Fruit fly (Drosophila melanogaster) whole organism, embryonic: ENCODE results near the gene CG43165.

Experiments
- Abd-B ChIP-seq: fragments of 200-800 bp; sonication (Bioruptor generic); optimal IDR thresholded peaks from 2 replicates; lab custom pipeline; 2018; ENCODE audit warnings: missing biosample characterization, mild to moderate bottlenecking, missing genetic modification characterization, moderate library complexity
- Antp ChIP-seq: fragments of 200-800 bp; sonication (Bioruptor generic); optimal IDR thresholded peaks from 3 replicates; lab custom pipeline; 2016; ENCODE audit warnings: missing biosample characterization, missing genetic modification characterization
- BEAF-32 ChIP-seq: fragments of 200-800 bp; sonication (Bioruptor generic); optimal IDR thresholded peaks from 3 replicates; lab custom pipeline; 2017; ENCODE audit warnings: missing biosample characterization, missing genetic modification characterization, mild to moderate bottlenecking, moderate library complexity, missing genetic modification reagents
- CG10274 ChIP-seq: fragments of 200-800 bp; sonication (Bioruptor generic); optimal IDR thresholded peaks from 3 replicates; lab custom pipeline; 2017; ENCODE audit warnings: missing biosample characterization, mild to moderate bottlenecking, missing genetic modification characterization
- CG10959 ChIP-seq: fragments of 200-800 bp; sonication (Bioruptor generic); IDR thresholded peaks from 2 replicates; pipeline ENCODE4 v1.3.6; 2022; ENCODE audit warnings: missing biosample characterization, missing genetic modification characterization
- CG11247 ChIP-seq: fragments of 200-800 bp; sonication (Bioruptor generic); IDR thresholded peaks from 2 replicates; pipeline ENCODE4 v1.3.6; 2022; ENCODE audit warnings: missing biosample characterization, missing genetic modification characterization
- CG13624 ChIP-seq: fragments of 200-800 bp; sonication (Bioruptor generic); optimal IDR thresholded peaks from 2 replicates; lab custom pipeline; 2016; ENCODE audit warnings: missing biosample characterization, missing genetic modification characterization
- CG14441 ChIP-seq: fragments of 200-800 bp; sonication (Bioruptor generic); IDR thresholded peaks from 2 replicates; pipeline ENCODE4 v1.3.6; 2022; ENCODE audit warnings: missing biosample characterization, missing genetic modification characterization
- CG17802 ChIP-seq: fragments of 200-800 bp; sonication (Bioruptor generic); optimal IDR thresholded peaks from 2 replicates; lab custom pipeline; 2018; ENCODE audit warnings: missing biosample characterization, mild to moderate bottlenecking, missing genetic modification characterization, moderate library complexity
- CG18619 ChIP-seq: fragments of 200-800 bp; sonication (Bioruptor generic); optimal IDR thresholded peaks from 3 replicates; lab custom pipeline; 2017; ENCODE audit warnings: missing biosample characterization, mild to moderate bottlenecking, missing genetic modification characterization
- CG31365 ChIP-seq: fragments of 200-800 bp; sonication (Bioruptor generic); optimal IDR thresholded peaks from 2 replicates; lab custom pipeline; 2018; ENCODE audit warnings: missing biosample characterization, mild to moderate bottlenecking, missing genetic modification characterization
- CG34224 ChIP-seq: fragments of 200-800 bp; sonication (Bioruptor generic); IDR thresholded peaks from 3 replicates; pipeline ENCODE4 v1.3.6; 2022; ENCODE audit warnings: missing biosample characterization, missing genetic modification characterization; ENCODE audit not compliant: partially characterized antibody
- CG4617 ChIP-seq: fragments of 200-800 bp; sonication (Bioruptor generic); optimal IDR thresholded peaks from 3 replicates; lab custom pipeline; 2016; ENCODE audit warnings: missing biosample characterization, missing genetic modification characterization, borderline replicate concordance
- CG6175 ChIP-seq: fragments of 200-800 bp; sonication (Bioruptor generic); IDR thresholded peaks from 3 replicates; pipeline ENCODE4 v1.3.6; 2022; ENCODE audit warnings: missing biosample characterization, missing genetic modification characterization
- CG6654 ChIP-seq: fragments of 200-800 bp; sonication (Bioruptor generic); optimal IDR thresholded peaks from 2 replicates; lab custom pipeline; 2017; ENCODE audit warnings: missing biosample characterization, mild to moderate bottlenecking, missing genetic modification characterization
- CG7928 ChIP-seq: fragments of 200-800 bp; sonication (Bioruptor generic); optimal IDR thresholded peaks from 2 replicates; lab custom pipeline; 2017; ENCODE audit warnings: missing biosample characterization, mild to moderate bottlenecking, missing genetic modification characterization
- CG8281 ChIP-seq: fragments of 200-800 bp; sonication (Bioruptor generic); optimal IDR thresholded peaks from 2 replicates; lab custom pipeline; 2018; ENCODE audit warnings: missing biosample characterization, mild to moderate bottlenecking, missing genetic modification characterization, moderate library complexity
- CG8359 ChIP-seq: fragments of 200-800 bp; sonication (Bioruptor generic); optimal IDR thresholded peaks from 2 replicates; lab custom pipeline; 2017; ENCODE audit warnings: missing biosample characterization, mild to moderate bottlenecking, missing genetic modification characterization, borderline replicate concordance
- CG8478 ChIP-seq: fragments of >200 bp; optimal IDR thresholded peaks from 2 replicates; lab custom pipeline; 2018
- CG9609 ChIP-seq: fragments of 200-800 bp; sonication (Bioruptor generic); optimal IDR thresholded peaks from 3 replicates; lab custom pipeline; 2016; ENCODE audit warnings: missing biosample characterization, missing genetic modification characterization
- CG9817 ChIP-seq: fragments of 200-800 bp; sonication (Bioruptor generic); optimal IDR thresholded peaks from 2 replicates; lab custom pipeline; 2018; ENCODE audit warnings: missing biosample characterization, mild to moderate bottlenecking, missing genetic modification characterization, moderate library complexity
- D19B ChIP-seq: fragments of 200-800 bp; sonication (Bioruptor generic); optimal IDR thresholded peaks from 2 replicates; lab custom pipeline; 2017; ENCODE audit warnings: missing biosample characterization, mild to moderate bottlenecking, missing genetic modification characterization
- Dp ChIP-seq: fragments of 200-800 bp; sonication (Bioruptor generic); optimal IDR thresholded peaks from 2 replicates; lab custom pipeline; 2018; ENCODE audit warnings: missing biosample characterization, mild to moderate bottlenecking, missing genetic modification characterization, moderate library complexity
- HLH54F ChIP-seq: fragments of 200-800 bp; sonication (Bioruptor generic); optimal IDR thresholded peaks from 3 replicates; lab custom pipeline; 2016; ENCODE audit warnings: missing biosample characterization, missing genetic modification characterization
- Hr39 ChIP-seq: fragments of >200 bp; optimal IDR thresholded peaks from 2 replicates; lab custom pipeline; 2017
- Hsf ChIP-seq: fragments of 200-800 bp; sonication (Bioruptor generic); optimal IDR thresholded peaks from 3 replicates; lab custom pipeline; 2016; ENCODE audit warnings: missing biosample characterization, missing genetic modification characterization
- Lhr ChIP-seq: fragments of 200-800 bp; sonication (Bioruptor generic); optimal IDR thresholded peaks from 3 replicates; lab custom pipeline; 2017; ENCODE audit warnings: mild to moderate bottlenecking, missing biosample characterization, missing genetic modification reagents, missing genetic modification characterization
- Six4 ChIP-seq: fragments of 200-800 bp; sonication (Bioruptor generic); optimal IDR thresholded peaks from 2 replicates; lab custom pipeline; 2016; ENCODE audit warnings: missing biosample characterization, missing genetic modification characterization
- Xbp1 ChIP-seq: fragments of 200-800 bp; sonication (Bioruptor generic); optimal IDR thresholded peaks from 3 replicates; lab custom pipeline; 2016; ENCODE audit warnings: missing biosample characterization, mild to moderate bottlenecking, missing genetic modification characterization
- YL-1 ChIP-seq: fragments of 200-800 bp; sonication (Bioruptor generic); optimal IDR thresholded peaks from 3 replicates; lab custom pipeline; 2017; ENCODE audit warnings: missing biosample characterization, mild to moderate bottlenecking, missing genetic modification characterization
- al ChIP-seq: fragments of 200-800 bp; sonication (Bioruptor generic); IDR thresholded peaks from 2 replicates; pipeline ENCODE4 v1.3.6; 2022; ENCODE audit warnings: missing biosample characterization, missing genetic modification characterization
- ase ChIP-seq: fragments of 200-800 bp; sonication (Bioruptor generic); IDR thresholded peaks from 3 replicates; pipeline ENCODE4 v1.3.6; 2022; ENCODE audit warnings: missing biosample characterization, missing genetic modification characterization
- ato ChIP-seq: fragments of 200-800 bp; sonication (Bioruptor generic); IDR thresholded peaks from 2 replicates; pipeline ENCODE4 v1.3.6; 2022; ENCODE audit warnings: missing biosample characterization, missing genetic modification characterization; ENCODE audit not compliant: partially characterized antibody
- bcd ChIP-seq: fragments of 200-800 bp; sonication (Bioruptor generic); optimal IDR thresholded peaks from 2 replicates; lab custom pipeline; 2017; ENCODE audit warnings: missing biosample characterization, mild to moderate bottlenecking, missing genetic modification characterization
- corto ChIP-seq: fragments of 200-800 bp; sonication (Bioruptor generic); optimal IDR thresholded peaks from 2 replicates; lab custom pipeline; 2016; ENCODE audit warnings: missing biosample characterization, mild to moderate bottlenecking, missing genetic modification characterization, moderate library complexity
- croc ChIP-seq: fragments of 200-800 bp; sonication (Bioruptor generic); conservative IDR thresholded peaks from 3 replicates; pipeline ENCODE4 v1.3.6; 2022; ENCODE audit warnings: missing biosample characterization, missing genetic modification characterization
- dati ChIP-seq: fragments of 200-800 bp; sonication (Bioruptor generic); IDR thresholded peaks from 2 replicates; pipeline ENCODE4 v1.3.6; 2022; ENCODE audit warnings: missing biosample characterization, missing genetic modification characterization
- h ChIP-seq: fragments of >200 bp; optimal IDR thresholded peaks from 2 replicates; lab custom pipeline; 2017
- ham ChIP-seq: fragments of 200-800 bp; sonication (Bioruptor generic); IDR thresholded peaks from 2 replicates; pipeline ENCODE4 v1.3.6; 2022; ENCODE audit warnings: missing biosample characterization, missing genetic modification characterization
- hb ChIP-seq: fragments of 200-800 bp; sonication (Bioruptor generic); IDR thresholded peaks from 3 replicates; pipeline ENCODE4 v1.3.6; 2022; ENCODE audit warnings: missing biosample characterization, missing genetic modification characterization; ENCODE audit not compliant: partially characterized antibody
- kni ChIP-seq: fragments of 200-800 bp; sonication (Bioruptor generic); optimal IDR thresholded peaks from 3 replicates; lab custom pipeline; 2017; ENCODE audit warnings: mild to moderate bottlenecking, missing biosample characterization, missing genetic modification reagents, missing genetic modification characterization
- mam ChIP-seq: fragments of 200-800 bp; sonication (Bioruptor generic); optimal IDR thresholded peaks from 3 replicates; lab custom pipeline; 2016; ENCODE audit warnings: missing biosample characterization, missing genetic modification characterization
- nerfin-1 ChIP-seq: fragments of 200-800 bp; sonication (Bioruptor generic); optimal IDR thresholded peaks from 3 replicates; lab custom pipeline; 2019; ENCODE audit warnings: missing biosample characterization, mild to moderate bottlenecking, missing genetic modification characterization, moderate library complexity
- onecut ChIP-seq: fragments of 200-800 bp; sonication (Bioruptor generic); IDR thresholded peaks from 2 replicates; pipeline ENCODE4 v1.3.6; 2022; ENCODE audit warnings: missing biosample characterization, missing genetic modification characterization
- pb ChIP-seq: fragments of 200-800 bp; sonication (Bioruptor generic); optimal IDR thresholded peaks from 3 replicates; lab custom pipeline; 2016; ENCODE audit warnings: missing biosample characterization, missing genetic modification characterization
- scrt ChIP-seq: fragments of 200-800 bp; sonication (Bioruptor generic); optimal IDR thresholded peaks from 2 replicates; lab custom pipeline; 2018; ENCODE audit warnings: missing biosample characterization, mild to moderate bottlenecking, missing genetic modification characterization, moderate library complexity
- sd ChIP-seq: fragments of 200-800 bp; sonication (Bioruptor generic); optimal IDR thresholded peaks from 3 replicates; lab custom pipeline; 2018; ENCODE audit warnings: missing biosample characterization, mild to moderate bottlenecking, missing genetic modification characterization, moderate library complexity
- slp2 ChIP-seq: fragments of 200-800 bp; sonication (Bioruptor generic); optimal IDR thresholded peaks from 2 replicates; lab custom pipeline; 2016; ENCODE audit warnings: missing biosample characterization, missing genetic modification characterization
- tio ChIP-seq: fragments of 200-800 bp; sonication (Bioruptor generic); optimal IDR thresholded peaks from 2 replicates; lab custom pipeline; 2017; ENCODE audit warnings: missing biosample characterization, missing genetic modification characterization, inconsistent platforms
- tx ChIP-seq: fragments of 200-800 bp; sonication (Bioruptor generic); optimal IDR thresholded peaks from 2 replicates; lab custom pipeline; 2016; ENCODE audit warnings: missing biosample characterization, missing genetic modification characterization
- unc-4 ChIP-seq: fragments of 200-800 bp; sonication (Bioruptor generic); IDR thresholded peaks from 2 replicates; pipeline ENCODE4 v1.3.6; 2022; ENCODE audit warnings: missing biosample characterization, missing genetic modification characterization; ENCODE audit not compliant: partially characterized antibody
- yki ChIP-seq: fragments of >200 bp; optimal IDR thresholded peaks from 3 replicates; lab custom pipeline; 2018

The CG43165 gene

DNA sequence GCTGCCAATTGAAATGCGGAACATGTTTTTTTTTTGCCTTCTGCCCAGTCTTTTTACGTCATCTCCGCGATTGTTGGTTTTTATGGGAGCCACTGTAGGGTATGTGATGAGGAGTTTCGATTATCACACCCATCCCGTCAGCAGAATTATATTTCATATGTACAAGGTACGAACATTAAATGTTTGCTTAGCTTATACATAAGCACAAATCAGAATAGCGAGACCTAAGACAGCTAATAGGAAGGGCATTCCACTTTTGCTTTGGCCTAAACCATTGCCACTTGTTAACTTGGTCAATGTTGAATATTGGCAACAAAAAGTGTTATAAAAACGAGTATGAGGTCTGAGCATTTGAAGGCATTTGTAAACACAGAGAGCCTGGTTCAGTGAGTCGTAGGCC lies 8.4 kb upstream of the CG43165 start, which contains the start of gene CG2816 (continued):
- TF ChIP-seq unc-4 (GFP tag; lab: Robert Waterston, UW) (no peak), Dp (GFP tag; lab: Kevin White, UChicago) (no peak), Antp (GFP tag; lab: Kevin White, UChicago) (peak; percentile 32), CG14441 (GFP tag; lab: Robert Waterston, UW) (peak; percentile 63; the same call in 1 of the 2 replicates), slp2 (GFP tag; lab: Kevin White, UChicago) (peak; percentile 63), CG13624 (GFP tag; lab: Kevin White, UChicago) (no peak), YL-1 (GFP tag; lab: Kevin White, UChicago) (no peak), corto (GFP tag; lab: Kevin White, UChicago) (peak; percentile 34), h (no peak), kni (GFP tag; lab: Kevin White, UChicago) (no peak), D19B (GFP tag; lab: Kevin White, UChicago) (peak; percentile 27), CG10274 (GFP tag; lab: Kevin White, UChicago) (peak; percentile 88), CG18619 (GFP tag; lab: Kevin White, UChicago) (peak; percentile 65), CG8359 (GFP tag; lab: Kevin White, UChicago) (no peak), sd (tag; lab: Kevin White, UChicago) (peak; percentile 61), CG8478 (no peak), dati (GFP tag; lab: Robert Waterston, UW) (no peak), tio (GFP tag; lab: Kevin White, UChicago) (peak; percentile 36), ham (GFP tag; lab: Robert Waterston, UW) (peak; percentile 23; the same call in 1 of the 2 replicates), nerfin-1 (tag; lab: Kevin White, UChicago) (no peak), Lhr (GFP tag; lab: Kevin White, UChicago) (no peak), CG34224 (no peak), CG9609 (GFP tag; lab: Kevin White, UChicago) (peak; percentile 77), bcd (GFP tag; lab: Kevin White, UChicago) (peak; percentile 38), CG9817 (tag; lab: Kevin White, UChicago) (peak; percentile 91), CG8281 (tag; lab: Kevin White, UChicago) (no peak), Hsf (GFP tag; lab: Kevin White, UChicago) (peak; percentile 12), Six4 (GFP tag; lab: Kevin White, UChicago) (no peak), CG10959 (GFP tag; lab: Robert Waterston, UW) (no peak), ato (GFP tag; lab: Robert Waterston, UW) (no peak), CG7928 (no peak), scrt (peak; percentile 28), ase (GFP tag; lab: Robert Waterston, UW) (peak; percentile 71; the same call in 2 of the 3 replicates), Xbp1 (GFP tag; lab: Kevin White, UChicago) (peak; percentile 27), al (GFP tag; lab: Robert Waterston, UW) (peak; percentile 95), Hr39 (no peak), hb (GFP tag; lab: Robert Waterston, UW) (no peak), HLH54F (GFP tag; lab: Kevin White, UChicago) (peak; percentile 72), CG11247 (GFP tag; lab: Robert Waterston, UW) (peak; percentile 89), yki (lab: Kevin White, UChicago) (no peak), CG17802 (tag; lab: Kevin White, UChicago) (no peak), tx (GFP tag; lab: Kevin White, UChicago) (peak; percentile 37), Abd-B (peak; percentile 65), CG6175 (GFP tag; lab: Robert Waterston, UW) (no peak), BEAF-32 (GFP tag; lab: Kevin White, UChicago) (no peak), pb (GFP tag; lab: Kevin White, UChicago) (no peak), croc (GFP tag; lab: Robert Waterston, UW) (no peak), mam (GFP tag; lab: Kevin White, UChicago) (peak; percentile 96), CG4617 (GFP tag; lab: Kevin White, UChicago) (peak; percentile 18), onecut (GFP tag; lab: Robert Waterston, UW) (no peak), CG31365 (tag; lab: Kevin White, UChicago) (no peak), CG6654 (GFP tag; lab: Kevin White, UChicago) (no peak)
